Worm (Caenorhabditis elegans) whole organism, midembryonic: ENCODE measurements around the gene F47B8.8.

Experiments
- T22C8.4 ChIP-seq: fragments of 200-800 bp; sonication (Bioruptor generic); IDR thresholded peaks from 2 replicates; pipeline ENCODE4 v1.3.6; 2022; ENCODE audit warnings: missing genetic modification characterization, missing compliant biosample characterization
- cog-1 ChIP-seq: sonication (generic microtip); optimal IDR thresholded peaks from 2 replicates; lab custom pipeline; 2016; ENCODE audit warnings: missing genetic modification characterization, missing compliant biosample characterization
- flt-1 ChIP-seq: fragments of 200-800 bp; sonication (Bioruptor generic); IDR thresholded peaks from 2 replicates; pipeline ENCODE4 v1.3.6; 2022; ENCODE audit warnings: missing genetic modification characterization, missing compliant biosample characterization
- klf-2 ChIP-seq: fragments of 200-800 bp; sonication (Bioruptor generic); conservative IDR thresholded peaks from 2 replicates; pipeline ENCODE4 v1.3.6; 2022; ENCODE audit warnings: missing genetic modification reagents, missing genetic modification characterization, missing compliant biosample characterization
- med-1 ChIP-seq: sonication (generic microtip); optimal IDR thresholded peaks from 2 replicates; lab custom pipeline; 2017; ENCODE audit warnings: missing genetic modification characterization, mild to moderate bottlenecking, missing compliant biosample characterization, antibody characterized with exemption, missing genetic modification reagents; ENCODE audit not compliant: insufficient read depth
- ref-1 ChIP-seq: fragments of 200-800 bp; sonication (Bioruptor generic); conservative IDR thresholded peaks from 2 replicates; pipeline ENCODE4 v1.3.6; 2022; ENCODE audit warnings: missing genetic modification reagents, missing genetic modification characterization, missing compliant biosample characterization
- tab-1 ChIP-seq: fragments of 200-800 bp; sonication (Bioruptor generic); IDR thresholded peaks from 2 replicates; pipeline ENCODE4 v1.3.6; 2022; ENCODE audit warnings: missing genetic modification characterization, missing compliant biosample characterization
- ztf-23 ChIP-seq: fragments of 200-800 bp; sonication (Bioruptor generic); IDR thresholded peaks from 2 replicates; pipeline ENCODE4 v1.3.6; 2022; ENCODE audit warnings: missing genetic modification reagents, missing genetic modification characterization, missing compliant biosample characterization
- ztf-29 ChIP-seq: fragments of 200-800 bp; sonication (Bioruptor generic); IDR thresholded peaks from 2 replicates; pipeline ENCODE4 v1.3.6; 2022; ENCODE audit warnings: missing genetic modification reagents, missing genetic modification characterization, missing compliant biosample characterization

Gene F47B8.8

DNA sequence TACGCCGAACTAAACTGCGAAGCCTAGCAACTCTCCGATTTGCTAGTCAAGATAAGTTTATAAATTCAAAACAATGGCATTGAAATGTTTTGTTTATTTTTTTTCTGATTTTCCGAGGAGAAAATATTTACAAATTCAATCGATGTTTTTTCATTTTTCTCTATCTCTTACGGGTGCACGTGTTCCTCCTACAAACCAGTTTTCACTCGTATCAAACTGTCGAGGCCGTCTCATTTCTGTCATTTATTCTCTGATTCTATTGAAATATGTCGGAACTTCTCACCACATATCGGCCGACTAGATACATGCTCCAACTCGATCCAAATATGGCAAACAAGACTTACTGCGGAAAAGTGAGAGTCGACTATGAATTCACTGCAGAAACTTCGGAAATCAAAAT is at the start of gene F47B8.8:
Gene F47B8.8, plus strand, starts transcription at position 257 of the 400 bp plus-strand sequence.
- TF ChIP-seq med-1 (no peak), T22C8.4 (GFP tag; lab: Robert Waterston, UW) (no peak), klf-2 (GFP tag; lab: Robert Waterston, UW) (no peak), ref-1 (no peak), cog-1 (tag; lab: Kevin White, UChicago) (no peak), flt-1 (GFP tag; lab: Robert Waterston, UW) (no peak), tab-1 (GFP tag; lab: Robert Waterston, UW) (no peak), ztf-29 (no peak)

DNA sequence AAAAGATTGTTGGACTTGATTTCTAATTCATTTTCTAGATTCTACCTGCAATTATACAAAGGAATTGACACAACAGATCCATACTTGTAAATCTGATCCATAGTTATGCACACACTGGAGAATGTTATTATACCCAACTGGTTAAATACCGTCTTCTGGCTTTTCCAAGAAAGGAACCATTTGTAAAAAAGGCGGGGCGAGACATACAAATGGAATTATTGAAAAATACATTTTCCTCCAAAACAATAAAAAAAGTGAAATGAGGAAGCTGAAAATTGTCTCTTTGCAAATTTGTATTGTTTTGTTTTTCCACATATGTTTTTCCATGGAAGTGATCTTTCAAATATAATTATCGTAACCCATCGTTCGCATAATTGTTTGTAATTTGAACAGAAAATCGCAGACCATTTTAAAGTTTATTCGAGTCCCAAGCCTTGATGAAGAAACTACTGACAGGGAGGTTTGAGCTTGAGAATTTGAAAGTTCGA is 49.3 kb upstream of the F47B8.8 start, which contains the start of the genes srt-74 and F40G12.9:
Gene srt-74, minus strand, starts transcription at position 101 of the 488 bp plus-strand sequence.
Gene F40G12.9, plus strand, starts transcription at position 438 of the 488 bp plus-strand sequence.
- TF ChIP-seq cog-1 (tag; lab: Kevin White, UChicago), result no peak
- TF ChIP-seq tab-1 (GFP tag; lab: Robert Waterston, UW), result no peak
- TF ChIP-seq T22C8.4 (GFP tag; lab: Robert Waterston, UW), result no peak
- no peak for TF ChIP-seq flt-1 (GFP tag; lab: Robert Waterston, UW)
- no peak for TF ChIP-seq klf-2 (GFP tag; lab: Robert Waterston, UW)
- TF ChIP-seq ztf-23 (GFP tag; lab: Robert Waterston, UW), result no peak
- TF ChIP-seq ref-1, result no peak
- TF ChIP-seq ztf-29, result no peak
- no peak for TF ChIP-seq med-1

DNA sequence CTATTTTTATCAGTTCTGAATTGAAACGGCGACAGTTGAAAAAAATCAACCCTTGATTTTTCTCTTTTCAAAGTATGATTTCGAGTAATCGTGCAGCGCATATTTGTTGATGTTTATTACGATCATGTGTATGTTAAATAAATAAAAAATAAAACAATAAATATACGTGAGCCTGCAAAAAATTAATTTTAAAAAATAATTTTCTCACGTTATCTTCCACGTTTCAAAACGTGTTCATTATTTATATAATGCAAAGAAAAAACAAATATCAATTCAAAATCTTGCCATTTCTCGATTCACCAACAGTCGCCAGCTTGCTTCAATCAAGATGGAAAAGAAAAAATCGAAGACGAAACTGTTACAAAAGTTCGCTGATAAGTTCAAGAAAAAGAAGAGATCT is 48.3 kb upstream of the F47B8.8 start, which contains the start of gene F40G12.10:
Gene F40G12.10, plus strand, starts transcription at position 301 of the 400 bp plus-strand sequence.
- no peak for TF ChIP-seq ztf-29

DNA sequence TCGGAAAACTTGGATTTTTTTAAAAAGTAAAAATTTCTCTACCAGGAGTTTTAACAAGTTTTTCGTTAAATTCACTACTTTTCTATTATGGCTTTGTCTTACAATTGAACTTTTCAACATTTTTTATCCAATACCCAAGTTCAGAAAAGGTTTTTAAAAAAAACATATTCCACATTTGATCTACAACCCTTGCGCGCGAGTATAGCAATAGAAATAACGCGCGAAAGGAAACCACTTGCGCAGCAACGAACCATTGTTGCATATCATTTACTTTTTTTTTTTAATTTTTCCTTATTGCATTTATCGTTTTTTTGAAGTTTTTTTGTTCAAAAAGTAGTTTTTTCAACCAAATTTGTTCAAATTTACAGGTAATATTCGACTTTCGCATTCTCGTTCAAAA is 45.7 kb upstream of the F47B8.8 start, which contains the start of gene F40G12.11:
Gene F40G12.11, plus strand, starts transcription at position 369 of the 400 bp plus-strand sequence.
- TF ChIP-seq tab-1 (GFP tag; lab: Robert Waterston, UW) (no peak), med-1 (no peak), klf-2 (GFP tag; lab: Robert Waterston, UW) (no peak), ref-1 (no peak), ztf-29 (no peak), T22C8.4 (GFP tag; lab: Robert Waterston, UW) (no peak), ztf-23 (GFP tag; lab: Robert Waterston, UW) (no peak), flt-1 (GFP tag; lab: Robert Waterston, UW) (no peak), cog-1 (tag; lab: Kevin White, UChicago) (no peak)

DNA sequence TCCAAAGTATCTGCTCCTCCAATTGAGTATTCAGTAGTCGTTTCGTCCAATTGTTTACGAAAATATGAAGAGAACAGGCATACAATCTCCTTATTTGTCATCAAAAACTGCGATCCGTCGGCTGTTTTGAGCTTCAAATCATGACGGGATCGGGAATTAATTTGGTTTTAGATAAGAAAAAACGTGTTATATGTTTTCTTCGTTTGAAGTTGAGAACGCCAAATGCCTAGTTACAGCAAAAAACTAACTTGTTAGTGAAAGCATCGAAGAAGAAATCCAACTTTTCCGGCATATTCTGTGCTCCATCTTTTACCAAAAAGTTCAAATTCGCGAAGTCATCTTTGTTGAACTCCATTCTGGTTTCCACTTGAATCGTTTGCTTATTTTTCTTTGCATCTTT is 42.2 kb upstream of the F47B8.8 start, which contains the start of gene F14D7.1:
Gene F14D7.1, minus strand, starts transcription at position 101 of the 400 bp plus-strand sequence.
- TF ChIP-seq klf-2 (GFP tag; lab: Robert Waterston, UW) (no peak), med-1 (no peak), ref-1 (no peak), ztf-29 (no peak), flt-1 (GFP tag; lab: Robert Waterston, UW) (no peak), cog-1 (tag; lab: Kevin White, UChicago) (no peak), tab-1 (GFP tag; lab: Robert Waterston, UW) (no peak), ztf-23 (GFP tag; lab: Robert Waterston, UW) (no peak), T22C8.4 (GFP tag; lab: Robert Waterston, UW) (no peak)

DNA sequence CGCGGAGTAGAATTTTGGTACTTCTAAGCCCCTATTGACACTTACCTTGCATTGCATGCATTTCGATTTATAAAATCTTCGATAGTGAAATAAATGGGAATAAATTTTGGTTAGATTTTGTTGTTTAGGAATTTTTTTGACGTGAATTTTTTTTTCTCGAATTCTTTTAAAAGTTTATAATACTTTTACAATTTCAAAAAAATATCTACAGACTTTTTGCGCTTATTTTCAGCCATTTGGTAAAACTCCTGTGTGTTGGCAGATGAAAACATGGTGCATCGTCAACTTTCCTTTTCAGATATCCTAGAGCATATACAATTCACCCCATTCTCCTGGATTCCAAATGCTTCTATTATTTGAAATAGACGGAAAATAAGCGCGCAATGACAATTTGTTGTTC is 40.9 kb upstream of the F47B8.8 start, which contains the start of gene F14D7.18:
Gene F14D7.18, minus strand, starts transcription at position 101 of the 400 bp plus-strand sequence.
- no peak for TF ChIP-seq flt-1 (GFP tag; lab: Robert Waterston, UW)
- TF ChIP-seq cog-1 (tag; lab: Kevin White, UChicago), result no peak
- TF ChIP-seq ztf-29, result no peak
- TF ChIP-seq tab-1 (GFP tag; lab: Robert Waterston, UW), result no peak
- no peak for TF ChIP-seq ref-1
- TF ChIP-seq klf-2 (GFP tag; lab: Robert Waterston, UW), result no peak
- TF ChIP-seq T22C8.4 (GFP tag; lab: Robert Waterston, UW), result no peak
- TF ChIP-seq ztf-23 (GFP tag; lab: Robert Waterston, UW), result no peak
- no peak for TF ChIP-seq med-1

DNA sequence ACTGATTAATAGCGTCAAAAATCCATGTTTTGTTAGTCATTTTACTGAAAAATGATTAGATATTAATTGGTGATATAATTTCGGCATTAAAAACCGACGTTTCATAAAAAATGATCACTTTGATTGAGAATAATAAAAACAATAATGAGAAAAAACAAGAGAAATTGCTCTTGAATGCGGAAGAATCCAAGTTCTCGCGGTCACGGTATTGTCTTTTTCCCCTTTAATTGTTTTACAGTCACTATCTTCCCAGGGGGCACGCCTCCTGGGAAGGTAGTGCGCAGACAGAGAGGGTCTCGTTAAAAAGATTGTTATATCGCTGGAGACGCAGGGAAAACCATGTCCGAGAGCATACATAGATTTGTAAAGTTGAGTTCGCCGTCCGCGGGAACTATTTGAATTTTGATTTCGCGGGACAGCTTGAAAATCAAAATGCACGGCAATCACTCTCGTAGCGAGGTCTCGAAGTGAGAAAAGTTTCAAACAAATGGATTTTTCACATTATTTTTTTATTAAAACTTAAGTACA is 37.8 kb upstream of the F47B8.8 start, which contains the start of gene F14D7.2:
Gene F14D7.2, minus strand, starts transcription at position 51 of the 528 bp plus-strand sequence.
- TF ChIP-seq ztf-29 (no peak), ref-1 (no peak), ztf-23 (GFP tag; lab: Robert Waterston, UW) (no peak), med-1 (no peak)

DNA sequence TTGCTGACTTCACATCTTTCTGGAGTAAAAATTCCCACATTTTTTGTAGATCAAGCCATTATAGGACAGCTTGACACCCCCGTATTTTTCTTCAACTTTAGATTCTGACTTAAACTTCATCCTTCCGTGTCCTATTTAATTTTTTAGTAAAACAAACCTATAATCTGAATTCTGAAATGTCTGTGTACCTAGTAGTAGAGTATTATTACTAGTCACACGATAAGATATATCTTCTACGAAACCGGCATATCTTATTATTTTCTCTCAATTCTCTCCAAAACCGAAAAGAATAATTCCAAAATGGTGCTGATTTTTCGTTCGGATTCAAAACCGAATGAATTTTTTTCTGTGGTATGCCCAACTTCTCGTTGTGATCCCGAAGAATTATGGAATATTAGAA is 37.1 kb upstream of the F47B8.8 start, which contains the start of gene F14D7.9:
Gene F14D7.9, plus strand, starts transcription at position 301 of the 400 bp plus-strand sequence.
- no peak for TF ChIP-seq cog-1 (tag; lab: Kevin White, UChicago)
- TF ChIP-seq ztf-23 (GFP tag; lab: Robert Waterston, UW), result no peak
- TF ChIP-seq flt-1 (GFP tag; lab: Robert Waterston, UW), result no peak
- TF ChIP-seq ref-1, result no peak
- no peak for TF ChIP-seq med-1
- no peak for TF ChIP-seq T22C8.4 (GFP tag; lab: Robert Waterston, UW)
- TF ChIP-seq tab-1 (GFP tag; lab: Robert Waterston, UW), result no peak
- no peak for TF ChIP-seq klf-2 (GFP tag; lab: Robert Waterston, UW)
- no peak for TF ChIP-seq ztf-29

DNA sequence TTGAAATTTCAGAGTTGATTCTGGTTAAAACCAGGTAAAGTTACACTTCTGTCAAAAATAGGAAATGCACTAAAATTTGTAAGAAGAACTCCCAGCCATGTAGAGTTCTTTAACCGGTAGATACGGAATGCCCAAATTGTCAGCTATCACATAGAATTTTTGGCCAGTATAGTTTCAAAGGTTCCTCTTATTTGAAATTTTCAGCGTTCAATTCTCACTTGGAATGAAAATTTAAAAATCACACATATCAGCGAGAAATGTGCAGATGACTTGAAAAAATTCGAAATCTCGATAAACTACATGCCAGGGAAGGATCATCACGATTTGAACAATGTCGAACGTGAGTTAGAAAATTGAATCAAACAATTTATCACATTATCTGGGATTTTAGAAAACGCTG is 35.0 kb upstream of the F47B8.8 start, which contains the start of gene F14D7.3:
Gene F14D7.3, plus strand, starts transcription at position 301 of the 400 bp plus-strand sequence.
- TF ChIP-seq flt-1 (GFP tag; lab: Robert Waterston, UW), result no peak
- no peak for TF ChIP-seq T22C8.4 (GFP tag; lab: Robert Waterston, UW)
- TF ChIP-seq ztf-23 (GFP tag; lab: Robert Waterston, UW), result no peak
- TF ChIP-seq ref-1, result no peak
- no peak for TF ChIP-seq med-1
- no peak for TF ChIP-seq ztf-29
- no peak for TF ChIP-seq klf-2 (GFP tag; lab: Robert Waterston, UW)
- TF ChIP-seq cog-1 (tag; lab: Kevin White, UChicago), result no peak
- TF ChIP-seq tab-1 (GFP tag; lab: Robert Waterston, UW), result no peak
